Fruit fly (Drosophila melanogaster): Measurements from ENCODE around the gene CG42537.

DNA sequence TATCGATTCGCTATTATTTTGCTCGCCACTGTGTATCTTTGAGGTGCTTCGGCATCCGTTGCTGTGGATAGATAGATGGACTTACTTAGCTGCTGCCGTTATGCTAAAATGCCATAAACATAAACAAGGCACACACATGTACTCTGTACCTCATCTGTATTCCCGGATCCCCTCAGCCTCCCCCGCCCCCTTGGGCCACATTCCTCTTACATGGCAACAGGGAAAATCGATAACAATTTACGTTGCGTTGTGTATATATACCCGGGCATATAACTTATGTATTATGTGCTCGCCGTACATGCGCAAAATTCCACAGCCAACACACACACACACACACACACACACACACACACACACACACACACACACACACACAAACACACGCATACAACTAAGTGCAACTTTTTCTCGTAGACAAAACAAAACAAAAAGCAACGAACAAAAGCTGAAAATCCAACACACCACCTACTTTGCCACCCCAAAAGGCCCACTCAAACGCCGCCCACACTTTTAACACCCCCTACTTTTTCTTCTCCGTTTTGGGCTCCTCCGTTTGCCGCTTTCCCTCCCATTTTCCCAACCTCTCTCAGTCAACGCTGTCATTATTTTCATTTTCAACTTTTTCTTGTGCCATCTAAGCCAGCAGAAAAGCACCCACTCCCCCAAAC is 36.3 kb downstream of the CG42537 start:
- TF ChIP-seq CG8478 (optimal IDR thresholded peaks at IDR 0.05) (no peak), usp (GFP tag; optimal IDR thresholded peaks at IDR 0.05) (no peak), EcR (GFP tag; optimal IDR thresholded peaks at IDR 0.05) (no peak), Dll (optimal IDR thresholded peaks at IDR 0.05) (no peak)
